Worm (Caenorhabditis elegans) whole organism, late embryonic: ENCODE measurements around the gene hrg-6.
A peak's percentile ranks its signal among the peaks of the same experiment; 100 is the strongest.

Experiments
- C38D4.7 ChIP-seq: fragments of 200-800 bp; sonication (Bioruptor generic); optimal IDR thresholded peaks from 2 replicates; lab custom pipeline; 2018; ENCODE audit warnings: mild to moderate bottlenecking, missing genetic modification characterization, moderate library complexity, missing compliant biosample characterization
- F13H6.1 ChIP-seq: sonication (generic microtip); optimal IDR thresholded peaks from 2 replicates; lab custom pipeline; 2016; ENCODE audit warnings: missing genetic modification characterization, missing compliant biosample characterization
- K02D7.2 ChIP-seq: sonication (generic microtip); optimal IDR thresholded peaks from 2 replicates; lab custom pipeline; 2017; ENCODE audit warnings: mild to moderate bottlenecking, missing genetic modification characterization, missing compliant biosample characterization
- T23F11.4 ChIP-seq: fragments of 200-800 bp; sonication (Bioruptor generic); optimal IDR thresholded peaks from 2 replicates; lab custom pipeline; 2018; ENCODE audit warnings: mild to moderate bottlenecking, missing genetic modification characterization, missing compliant biosample characterization
- ahr-1 ChIP-seq: sonication (generic microtip); optimal IDR thresholded peaks from 2 replicates; lab custom pipeline; 2016; ENCODE audit warnings: missing genetic modification characterization, missing compliant biosample characterization
- ama-1 ChIP-seq: fragments of 150-350 bp; optimal IDR thresholded peaks from 2 replicates; lab custom pipeline; 2014
- ceh-14 ChIP-seq: sonication (generic microtip); optimal IDR thresholded peaks from 2 replicates; lab custom pipeline; 2016; ENCODE audit warnings: missing genotype, missing genetic modification characterization, missing compliant biosample characterization
- ceh-18 ChIP-seq: sonication (generic microtip); optimal IDR thresholded peaks from 2 replicates; lab custom pipeline; 2016; ENCODE audit warnings: missing genetic modification characterization, missing compliant biosample characterization
- ceh-19 ChIP-seq: fragments of 200-800 bp; sonication (Bioruptor generic); optimal IDR thresholded peaks from 2 replicates; lab custom pipeline; 2018; ENCODE audit warnings: mild to moderate bottlenecking, missing genetic modification characterization, missing compliant biosample characterization
- ceh-24 ChIP-seq: sonication (generic microtip); optimal IDR thresholded peaks from 2 replicates; lab custom pipeline; 2016; ENCODE audit warnings: mild to moderate bottlenecking, missing genetic modification characterization, missing compliant biosample characterization
- ceh-30 ChIP-seq: fragments of 150-350 bp; optimal IDR thresholded peaks from 2 replicates; lab custom pipeline; 2014; ENCODE audit warnings: missing biosample characterization, missing genetic modification characterization
- ceh-31 ChIP-seq: sonication (generic microtip); optimal IDR thresholded peaks from 2 replicates; lab custom pipeline; 2016; ENCODE audit warnings: missing genetic modification characterization, missing compliant biosample characterization
- ceh-34 ChIP-seq: sonication (generic microtip); optimal IDR thresholded peaks from 2 replicates; lab custom pipeline; 2016; ENCODE audit warnings: mild to moderate bottlenecking, missing genetic modification characterization, missing compliant biosample characterization
- ceh-45 ChIP-seq: fragments of 200-800 bp; sonication (Bioruptor generic); IDR thresholded peaks from 2 replicates; pipeline ENCODE4 v1.3.6; 2022; ENCODE audit warnings: missing genetic modification reagents, missing genetic modification characterization, missing compliant biosample characterization
- ceh-9 ChIP-seq: sonication (generic microtip); optimal IDR thresholded peaks from 2 replicates; lab custom pipeline; 2016; ENCODE audit warnings: mild to moderate bottlenecking, missing genetic modification characterization, inconsistent platforms, missing compliant biosample characterization
- che-1 ChIP-seq: sonication (generic microtip); optimal IDR thresholded peaks from 2 replicates; lab custom pipeline; 2016; ENCODE audit warnings: mild to moderate bottlenecking, missing genetic modification characterization, missing compliant biosample characterization
- dmd-4 ChIP-seq: sonication (generic microtip); optimal IDR thresholded peaks from 2 replicates; lab custom pipeline; 2016; ENCODE audit warnings: borderline replicate concordance, missing genetic modification characterization, missing compliant biosample characterization
- elt-2 ChIP-seq: sonication (generic microtip); optimal IDR thresholded peaks from 2 replicates; lab custom pipeline; 2016; ENCODE audit warnings: missing genetic modification reagents, missing genetic modification characterization, missing compliant biosample characterization
- elt-4 ChIP-seq: sonication (generic microtip); optimal IDR thresholded peaks from 2 replicates; lab custom pipeline; 2016; ENCODE audit warnings: missing genetic modification characterization, missing compliant biosample characterization
- ets-4 ChIP-seq: sonication (generic microtip); optimal IDR thresholded peaks from 2 replicates; lab custom pipeline; 2016; ENCODE audit warnings: missing genetic modification characterization, missing compliant biosample characterization
- fax-1 ChIP-seq: sonication (generic microtip); optimal IDR thresholded peaks from 2 replicates; lab custom pipeline; 2016; ENCODE audit warnings: missing genotype, missing genetic modification characterization, missing compliant biosample characterization
- fkh-10 ChIP-seq: fragments of 150-350 bp; optimal IDR thresholded peaks from 2 replicates; lab custom pipeline; 2014; ENCODE audit warnings: missing biosample characterization, missing genetic modification reagents, missing genetic modification characterization
- gmeb-2 ChIP-seq: sonication (generic microtip); optimal IDR thresholded peaks from 2 replicates; lab custom pipeline; 2016; ENCODE audit warnings: missing genetic modification characterization, inconsistent platforms, missing compliant biosample characterization
- hlh-13 ChIP-seq: fragments of 200-800 bp; sonication (Bioruptor generic); optimal IDR thresholded peaks from 2 replicates; lab custom pipeline; 2018; ENCODE audit warnings: mild to moderate bottlenecking, missing genetic modification characterization, missing compliant biosample characterization
- hlh-6 ChIP-seq: sonication (generic microtip); optimal IDR thresholded peaks from 2 replicates; lab custom pipeline; 2016; ENCODE audit warnings: missing genotype, missing genetic modification characterization, missing compliant biosample characterization
- hlh-8 ChIP-seq: sonication (generic microtip); optimal IDR thresholded peaks from 2 replicates; lab custom pipeline; 2016; ENCODE audit warnings: missing genotype, missing genetic modification characterization, missing compliant biosample characterization
- lin-11 ChIP-seq: fragments of 200-800 bp; sonication (Bioruptor generic); optimal IDR thresholded peaks from 2 replicates; lab custom pipeline; 2018; ENCODE audit warnings: mild to moderate bottlenecking, missing genetic modification characterization, missing compliant biosample characterization
- madf-2 ChIP-seq: sonication (generic microtip); optimal IDR thresholded peaks from 2 replicates; lab custom pipeline; 2017; ENCODE audit warnings: missing genetic modification characterization, missing compliant biosample characterization
- mec-3 ChIP-seq: sonication (generic microtip); optimal IDR thresholded peaks from 2 replicates; lab custom pipeline; 2016; ENCODE audit warnings: borderline replicate concordance, missing genetic modification characterization, missing compliant biosample characterization
- nfya-1 ChIP-seq: sonication (generic microtip); optimal IDR thresholded peaks from 2 replicates; lab custom pipeline; 2017; ENCODE audit warnings: missing genetic modification characterization, mild to moderate bottlenecking, missing compliant biosample characterization, antibody characterized with exemption, moderate library complexity
- npax-4 ChIP-seq: sonication (generic microtip); optimal IDR thresholded peaks from 2 replicates; lab custom pipeline; 2016; ENCODE audit warnings: missing genetic modification characterization, missing compliant biosample characterization
- odd-2 ChIP-seq: sonication (generic microtip); optimal IDR thresholded peaks from 2 replicates; lab custom pipeline; 2017; ENCODE audit warnings: antibody characterized with exemption, mild to moderate bottlenecking, missing genetic modification characterization, missing compliant biosample characterization
- pag-3 ChIP-seq: sonication (generic microtip); optimal IDR thresholded peaks from 2 replicates; lab custom pipeline; 2016; ENCODE audit warnings: missing compliant biosample characterization, missing genetic modification characterization, borderline replicate concordance
- pax-1 ChIP-seq: fragments of 150-350 bp; optimal IDR thresholded peaks from 2 replicates; lab custom pipeline; 2014; ENCODE audit warnings: missing biosample characterization, missing genetic modification characterization
- pha-2 ChIP-seq: sonication (generic microtip); optimal IDR thresholded peaks from 2 replicates; lab custom pipeline; 2017; ENCODE audit warnings: mild to moderate bottlenecking, missing genetic modification characterization, missing compliant biosample characterization
- pqm-1 ChIP-seq: sonication (generic microtip); optimal IDR thresholded peaks from 2 replicates; lab custom pipeline; 2016; ENCODE audit warnings: missing genetic modification characterization, missing compliant biosample characterization
- rnt-1 ChIP-seq: sonication (generic microtip); optimal IDR thresholded peaks from 2 replicates; lab custom pipeline; 2016; ENCODE audit warnings: missing genetic modification characterization, missing compliant biosample characterization
- sdc-2 ChIP-seq: sonication (generic microtip); optimal IDR thresholded peaks from 2 replicates; lab custom pipeline; 2016; ENCODE audit warnings: missing genotype, missing genetic modification characterization, missing compliant biosample characterization
- sox-4 ChIP-seq: sonication (generic microtip); optimal IDR thresholded peaks from 2 replicates; lab custom pipeline; 2017; ENCODE audit warnings: mild to moderate bottlenecking, missing genetic modification characterization, inconsistent platforms, missing compliant biosample characterization
- tbx-2 ChIP-seq: sonication (generic microtip); optimal IDR thresholded peaks from 2 replicates; lab custom pipeline; 2016; ENCODE audit warnings: missing genetic modification characterization, missing compliant biosample characterization
- ttx-3 ChIP-seq: sonication (generic microtip); optimal IDR thresholded peaks from 2 replicates; lab custom pipeline; 2016; ENCODE audit warnings: missing genetic modification reagents, missing genetic modification characterization, missing compliant biosample characterization
- unc-3 ChIP-seq, 2 experiments: fragments of 200-800 bp in 1 of 2; sonication (Bioruptor generic) in 1 of 2; sonication (generic microtip) in 1 of 2; conservative IDR thresholded peaks in 1 of 2; optimal IDR thresholded peaks in 1 of 2; 2 replicates each; pipeline versions ENCODE4 v1.3.6 to Lab custom; 2016 to 2022; ENCODE audit warnings: missing compliant biosample characterization in 2 of 2, missing genetic modification characterization in 2 of 2, missing genetic modification reagents in 1 of 2
- unc-55 ChIP-seq: sonication (generic microtip); optimal IDR thresholded peaks from 2 replicates; lab custom pipeline; 2017; ENCODE audit warnings: missing biosample characterization, missing genetic modification reagents, missing genetic modification characterization
- ztf-16 ChIP-seq: sonication (generic microtip); optimal IDR thresholded peaks from 2 replicates; lab custom pipeline; 2017; ENCODE audit warnings: missing genetic modification characterization, missing compliant biosample characterization

Gene hrg-6

ce11 chrIV:11025941-11026340 lies 6.4 kb upstream of the hrg-6 start (continued):
- peak; percentile 99 for TF ChIP-seq hlh-6 (tag; lab: Kevin White, UChicago)
- TF ChIP-seq fkh-10 (GFP tag; lab: Kevin White, UChicago), result peak; percentile 90
- peak; percentile 96 for TF ChIP-seq rnt-1
- TF ChIP-seq che-1, result peak; percentile 97
- TF ChIP-seq pax-1 (tag; lab: Kevin White, UChicago), result peak; percentile 32
- peak; percentile 99 for TF ChIP-seq elt-2
- TF ChIP-seq hlh-13, result peak; percentile 98
- peak; percentile 92 for TF ChIP-seq ceh-30 (tag; lab: Kevin White, UChicago)
- TF ChIP-seq ceh-19 (GFP tag; lab: Kevin White, UChicago), result peak; percentile 98
- TF ChIP-seq C38D4.7 (GFP tag; lab: Kevin White, UChicago), result peak; percentile 96
- TF ChIP-seq ceh-31 (tag; lab: Kevin White, UChicago), result peak; percentile 83
- TF ChIP-seq unc-55 (GFP tag; lab: Kevin White, UChicago), result no peak
- TF ChIP-seq ttx-3 (tag; lab: Kevin White, UChicago), result peak; percentile 97
- TF ChIP-seq ets-4 (tag; lab: Kevin White, UChicago), result peak; percentile 62
- TF ChIP-seq F13H6.1 (tag; lab: Kevin White, UChicago), result peak; percentile 83
- peak; percentile 72 for TF ChIP-seq elt-4
- TF ChIP-seq pqm-1 (tag; lab: Kevin White, UChicago), result peak; percentile 77
- peak; percentile 84 for TF ChIP-seq odd-2 (tag; lab: Kevin White, UChicago)
- peak; percentile 97 for TF ChIP-seq madf-2 (tag; lab: Kevin White, UChicago)
- TF ChIP-seq fax-1 (tag; lab: Kevin White, UChicago), result peak; percentile 99
- TF ChIP-seq sox-4 (tag; lab: Kevin White, UChicago), result peak; percentile 97
- peak; percentile 87 for TF ChIP-seq ceh-18 (tag; lab: Kevin White, UChicago)
- peak; percentile 91 for TF ChIP-seq sdc-2 (tag; lab: Kevin White, UChicago)
- TF ChIP-seq mec-3, result peak; percentile 92
- TF ChIP-seq nfya-1 (tag; lab: Kevin White, UChicago), result peak; percentile 84
- peak; percentile 96 for TF ChIP-seq hlh-8 (tag; lab: Kevin White, UChicago)
- TF ChIP-seq ceh-45 (GFP tag; lab: Robert Waterston, UW), result peak; percentile 97
- peak; percentile 95 for TF ChIP-seq npax-4
- TF ChIP-seq ama-1 (lab: Kevin White, UChicago), result peak; percentile 86
- TF ChIP-seq ztf-16 (tag; lab: Kevin White, UChicago), result peak; percentile 99
- TF ChIP-seq unc-3 (GFP tag; conservative IDR thresholded peaks at IDR 0.05; lab: Robert Waterston, UW), result peak; percentile 94
- peak; percentile 96 for TF ChIP-seq unc-3 (tag; optimal IDR thresholded peaks at IDR 0.05; lab: Kevin White, UChicago)
- TF ChIP-seq ceh-34 (tag; lab: Kevin White, UChicago), result peak; percentile 98
- TF ChIP-seq ceh-24 (tag; lab: Kevin White, UChicago), result peak; percentile 92
- peak; percentile 97 for TF ChIP-seq dmd-4 (tag; lab: Kevin White, UChicago)
- TF ChIP-seq ahr-1 (tag; lab: Kevin White, UChicago), result peak; percentile 97
- TF ChIP-seq ceh-14 (tag; lab: Kevin White, UChicago), result peak; percentile 86
- peak; percentile 91 for TF ChIP-seq pag-3
- peak; percentile 97 for TF ChIP-seq pha-2
- TF ChIP-seq T23F11.4 (GFP tag; lab: Kevin White, UChicago), result peak; percentile 98
- TF ChIP-seq gmeb-2, result peak; percentile 99
- TF ChIP-seq lin-11, result peak; percentile 95
- peak; percentile 96 for TF ChIP-seq ceh-9
- peak; percentile 98 for TF ChIP-seq K02D7.2

ce11 chrIV:11026648-11027047 lies 5.7 kb upstream of the hrg-6 start:
- TF ChIP-seq tbx-2 (no peak), unc-55 (GFP tag; lab: Kevin White, UChicago) (peak; percentile 6)
